Fruit fly (Drosophila melanogaster): ENCODE data around the gene Prp5.

Prp5 gene

dm6 chrX:15353654-15354053 lies 8.7 kb downstream of the Prp5 start:
- TF ChIP-seq noc (tag; optimal IDR thresholded peaks at IDR 0.05) = no peak

dm6 chrX:15356410-15356809 lies 11.4 kb downstream of the Prp5 start:
- no peak for TF ChIP-seq noc (tag; optimal IDR thresholded peaks at IDR 0.05)

dm6 chrX:15360961-15361360 lies 16.0 kb downstream of the Prp5 start, which contains the start of gene Pp1-13C:
Gene Pp1-13C, minus strand, starts transcription at chrX:15361061.
- no peak for TF ChIP-seq noc (tag; optimal IDR thresholded peaks at IDR 0.05)

DNA sequence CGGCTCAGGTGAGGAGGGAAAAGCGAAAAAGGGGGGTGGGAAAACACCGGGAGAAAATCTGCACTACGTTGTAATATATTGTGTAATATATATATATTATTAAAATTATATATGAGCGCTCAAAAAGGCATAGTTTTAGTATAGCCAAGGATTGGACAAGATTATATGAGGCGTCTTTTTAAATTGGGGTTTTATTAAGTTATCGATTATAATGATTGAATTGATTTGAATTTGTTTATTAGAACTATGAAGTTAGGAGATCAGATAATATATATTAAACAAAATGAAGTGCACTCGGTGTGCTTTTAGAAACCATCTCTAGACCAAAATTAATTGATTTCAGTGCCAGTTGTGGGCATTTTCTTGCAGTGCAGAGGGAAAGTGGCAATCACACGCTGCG lies 18.7 kb downstream of the Prp5 start:
- TF ChIP-seq noc (tag; optimal IDR thresholded peaks at IDR 0.05) = no peak

- TF ChIP-seq noc (tag; optimal IDR thresholded peaks at IDR 0.05) = no peak
Measured at dm6 chrX:15364467-15364866, 19.5 kb downstream of the Prp5 start.

DNA sequence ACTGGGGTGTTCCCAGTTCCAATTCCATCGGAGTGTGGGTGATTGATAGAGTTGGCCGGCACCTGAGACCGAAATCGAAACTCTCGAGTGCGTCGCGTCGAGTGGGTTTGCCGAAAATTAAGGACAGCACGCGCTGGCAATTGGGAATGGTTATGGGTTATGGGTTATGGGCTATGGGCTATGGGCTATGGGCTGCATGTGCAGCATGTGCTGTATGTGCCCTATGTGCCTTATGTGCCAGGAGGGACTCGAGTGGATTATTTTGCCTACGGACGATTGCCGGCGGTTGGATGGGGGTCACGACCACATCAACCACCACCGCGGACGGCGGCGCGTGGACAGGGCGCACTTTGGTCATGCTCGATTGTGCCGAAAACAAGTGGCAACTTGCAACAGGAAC lies 25.1 kb downstream of the Prp5 start:
- no peak for TF ChIP-seq noc (tag; optimal IDR thresholded peaks at IDR 0.05)

DNA sequence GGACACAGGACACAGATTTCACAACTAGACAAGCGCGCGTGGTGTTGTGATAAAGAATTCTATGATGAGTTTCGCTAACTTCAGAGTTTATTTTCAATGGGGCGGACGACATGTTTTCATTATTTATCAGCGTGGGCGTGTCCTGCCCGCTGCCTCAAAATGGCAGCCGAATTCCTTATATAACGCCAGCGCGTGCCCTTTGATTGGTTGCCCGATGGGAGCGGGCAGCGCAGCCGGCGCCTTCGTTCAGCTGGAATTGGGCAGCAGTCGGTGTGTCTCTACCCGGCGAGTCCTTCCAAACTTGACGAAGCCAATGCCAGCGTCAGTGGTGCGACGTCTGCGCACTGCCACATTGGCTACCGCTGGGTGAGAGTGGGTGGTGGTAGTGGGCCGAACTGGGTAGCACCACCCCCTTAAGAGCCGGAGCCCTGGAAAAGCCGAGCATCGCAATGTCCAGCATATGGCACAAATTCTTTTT lies 34.1 kb downstream of the Prp5 start, which contains the start of gene acj6:
Gene acj6, minus strand, starts transcription at position 51 of the 478 bp plus-strand sequence.
- TF ChIP-seq noc (tag; optimal IDR thresholded peaks at IDR 0.05) = no peak

dm6 chrX:15380207-15380606 lies 35.2 kb downstream of the Prp5 start:
- TF ChIP-seq noc (tag; optimal IDR thresholded peaks at IDR 0.05) = no peak

DNA sequence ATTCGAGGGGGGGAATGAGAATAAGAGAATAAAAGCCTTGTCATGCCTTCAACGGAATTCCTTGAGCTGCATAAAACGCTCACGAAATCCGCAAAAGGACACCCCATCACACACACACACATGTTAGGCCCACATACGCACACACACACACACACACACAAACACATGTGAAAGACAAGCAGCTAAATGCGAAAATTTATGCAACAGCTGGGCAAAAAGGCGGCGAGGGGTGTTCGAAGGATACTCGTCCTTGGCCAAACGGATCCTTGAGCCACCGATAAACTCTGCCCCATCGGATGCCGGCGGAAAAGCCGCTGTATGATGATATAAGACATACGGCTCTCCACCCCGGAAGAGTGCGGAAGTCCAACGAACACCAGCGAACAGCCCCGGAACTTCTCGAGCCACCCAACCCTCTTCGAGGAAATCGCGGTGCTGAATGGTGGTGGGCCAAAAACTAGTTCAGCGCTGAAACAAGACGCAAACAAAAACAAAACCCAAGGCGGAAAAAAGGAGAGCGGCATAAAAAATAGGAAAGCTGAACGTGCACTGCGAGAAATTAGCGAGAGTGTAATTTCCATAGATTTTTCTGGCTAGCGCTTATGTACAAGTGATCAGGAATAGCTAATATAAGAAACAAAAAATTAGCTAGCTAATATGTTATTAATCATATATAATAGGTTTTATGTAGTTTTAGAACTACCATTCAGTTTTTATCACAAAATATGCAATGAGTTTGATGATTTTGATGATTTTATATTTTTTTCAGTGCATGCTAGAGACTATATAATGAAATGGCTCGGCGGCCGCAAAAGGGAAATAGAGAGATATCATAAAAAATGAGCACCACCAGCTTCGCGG lies 38.8 kb downstream of the Prp5 start:
- TF ChIP-seq noc (tag; optimal IDR thresholded peaks at IDR 0.05) = no peak

DNA sequence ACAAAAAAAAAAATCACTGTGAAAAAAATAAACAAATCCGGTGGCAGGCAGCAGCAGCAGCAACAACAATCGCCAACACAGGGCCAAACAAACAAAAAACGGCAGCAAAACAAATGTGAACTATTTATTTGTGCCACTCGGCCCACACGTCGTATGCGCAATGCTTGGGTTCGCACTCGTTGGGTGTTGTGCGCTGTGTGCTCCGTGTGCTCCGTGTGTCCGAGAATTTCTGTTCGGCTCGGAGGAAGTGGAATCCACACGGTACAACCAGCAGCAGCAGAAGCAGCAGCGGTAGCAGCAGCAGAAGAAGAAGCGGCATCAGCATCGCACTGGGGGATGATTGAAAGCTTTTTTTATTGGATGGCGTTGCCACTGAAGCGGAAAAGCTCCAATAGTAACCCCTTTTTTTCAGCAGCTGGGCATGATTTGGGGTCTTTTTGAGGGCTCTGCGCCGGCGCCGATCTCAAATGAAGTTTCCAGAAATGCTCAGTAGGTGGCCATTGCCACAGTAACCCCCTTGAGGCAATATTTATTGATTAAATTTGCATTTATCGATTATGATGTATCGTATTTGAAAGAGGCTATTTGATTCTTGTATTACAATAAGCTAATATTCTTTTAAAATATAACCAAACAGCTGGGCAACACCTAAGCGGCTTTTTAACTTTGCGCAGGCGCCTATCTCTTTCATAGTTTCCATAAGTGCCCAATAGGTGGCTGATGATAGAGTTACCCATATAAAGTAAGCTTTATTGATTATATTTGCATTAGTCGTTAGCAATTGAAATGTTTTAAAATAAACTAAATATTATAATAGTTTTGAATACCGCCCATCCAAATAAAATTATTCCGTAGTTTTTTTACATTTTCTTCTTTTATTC lies 40.4 kb downstream of the Prp5 start, which contains the start of gene CG9164:
Gene CG9164, minus strand, starts transcription at position 266 of the 881 bp plus-strand sequence.
- TF ChIP-seq noc (tag; optimal IDR thresholded peaks at IDR 0.05) = no peak

- no peak for TF ChIP-seq noc (tag; optimal IDR thresholded peaks at IDR 0.05)
Measured at dm6 chrX:15387344-15387743, 42.4 kb downstream of the Prp5 start.
